Fruit fly (Drosophila melanogaster) S2 (cell line): ENCODE results near the gene CG32373.

Source experiments
- CG8478 ChIP-seq: fragments of >200 bp; optimal IDR thresholded peaks from 2 replicates; lab custom pipeline; 2018
- CTCF ChIP-seq, 2 experiments: fragments of >200 bp; optimal IDR thresholded peaks; 2 replicates each; lab custom pipeline; 2018

dm6 chr3L:7774698-7775097 is 124.3 kb downstream of the CG32373 start:
- TF ChIP-seq CG8478 (lab: Kevin White, UChicago) = no peak
- no peak for TF ChIP-seq CTCF (optimal IDR thresholded peaks at IDR 0.05; lab: Kevin White, UChicago)
